Worm (Caenorhabditis elegans) whole organism, L2 larva: ENCODE results near the gene ran-1.

Experiments used
- C34F6.9 ChIP-seq: fragments of 150-350 bp; optimal IDR thresholded peaks from 2 replicates; lab custom pipeline; 2014; ENCODE audit warnings: missing biosample characterization, missing genetic modification characterization
- F13H6.1 ChIP-seq: sonication (generic microtip); optimal IDR thresholded peaks from 2 replicates; lab custom pipeline; 2016; ENCODE audit warnings: missing genetic modification characterization, missing compliant biosample characterization
- R02D3.7 ChIP-seq: fragments of 150-350 bp; optimal IDR thresholded peaks from 2 replicates; lab custom pipeline; 2014; ENCODE audit warnings: missing biosample characterization, missing genetic modification characterization
- Y55F3AM.14 ChIP-seq: fragments of 200-800 bp; sonication (Bioruptor generic); optimal IDR thresholded peaks from 2 replicates; lab custom pipeline; 2018; ENCODE audit warnings: mild to moderate bottlenecking, missing genetic modification characterization, missing compliant biosample characterization
- ZK546.5 ChIP-seq: sonication (generic microtip); optimal IDR thresholded peaks from 2 replicates; lab custom pipeline; 2017; ENCODE audit warnings: missing biosample characterization, missing genetic modification characterization
- aly-2 ChIP-seq: fragments of 150-350 bp; optimal IDR thresholded peaks from 2 replicates; lab custom pipeline; 2014; ENCODE audit warnings: missing biosample characterization, missing genetic modification characterization
- blmp-1 ChIP-seq: sonication (generic microtip); optimal IDR thresholded peaks from 2 replicates; lab custom pipeline; 2017; ENCODE audit warnings: missing genetic modification characterization, mild to moderate bottlenecking, missing compliant biosample characterization, antibody characterized with exemption, moderate library complexity; ENCODE audit not compliant: insufficient read depth
- ceh-16 ChIP-seq: fragments of 150-350 bp; optimal IDR thresholded peaks from 2 replicates; lab custom pipeline; 2014; ENCODE audit warnings: missing biosample characterization, missing genetic modification characterization
- ceh-82 ChIP-seq: fragments of 150-350 bp; optimal IDR thresholded peaks from 2 replicates; lab custom pipeline; 2014; ENCODE audit warnings: missing biosample characterization, missing genetic modification characterization
- crh-2 ChIP-seq: sonication (generic microtip); optimal IDR thresholded peaks from 2 replicates; lab custom pipeline; 2017; ENCODE audit warnings: missing biosample characterization, missing genetic modification characterization
- dmd-4 ChIP-seq: sonication (generic microtip); optimal IDR thresholded peaks from 2 replicates; lab custom pipeline; 2017; ENCODE audit warnings: missing biosample characterization, missing genetic modification characterization
- egl-27 ChIP-seq: sonication (generic microtip); optimal IDR thresholded peaks from 3 replicates; lab custom pipeline; 2017; ENCODE audit warnings: missing biosample characterization, missing genetic modification reagents, missing genetic modification characterization
- elt-1 ChIP-seq: fragments of 150-350 bp; optimal IDR thresholded peaks from 2 replicates; lab custom pipeline; 2014; ENCODE audit warnings: missing biosample characterization, missing genetic modification characterization
- elt-3 ChIP-seq: sonication (generic microtip); optimal IDR thresholded peaks from 2 replicates; lab custom pipeline; 2017; ENCODE audit warnings: missing biosample characterization, missing genetic modification characterization
- fos-1 ChIP-seq: fragments of 150-350 bp; optimal IDR thresholded peaks from 2 replicates; lab custom pipeline; 2014; ENCODE audit warnings: missing biosample characterization, missing genetic modification characterization
- gmeb-1 ChIP-seq: fragments of 150-350 bp; optimal IDR thresholded peaks from 2 replicates; lab custom pipeline; 2014; ENCODE audit warnings: missing biosample characterization, missing genetic modification characterization
- lin-11 ChIP-seq: fragments of 150-350 bp; sonication (generic microtip); optimal IDR thresholded peaks from 2 replicates; lab custom pipeline; 2014; ENCODE audit warnings: missing biosample characterization, missing genetic modification characterization, inconsistent platforms, mixed read lengths
- lin-39 ChIP-seq: fragments of 150-350 bp; optimal IDR thresholded peaks from 2 replicates; lab custom pipeline; 2014; ENCODE audit warnings: missing biosample characterization, missing genetic modification reagents, missing genetic modification characterization
- mab-5 ChIP-seq: fragments of 150-350 bp; optimal IDR thresholded peaks from 2 replicates; lab custom pipeline; 2014; ENCODE audit warnings: missing biosample characterization, missing genetic modification characterization
- mbf-1 ChIP-seq: sonication (generic microtip); optimal IDR thresholded peaks from 2 replicates; lab custom pipeline; 2017; ENCODE audit warnings: missing biosample characterization, missing genetic modification characterization
- mdl-1 ChIP-seq, 2 experiments: fragments of 150-350 bp in 1 of 2; sonication (generic microtip) in 1 of 2; optimal IDR thresholded peaks; 2 replicates each; lab custom pipeline; 2017; ENCODE audit warnings: missing biosample characterization in 2 of 2, missing genetic modification characterization in 2 of 2
- nhr-10 ChIP-seq: sonication (generic microtip); optimal IDR thresholded peaks from 2 replicates; lab custom pipeline; 2017; ENCODE audit warnings: missing biosample characterization, missing genetic modification characterization
- nhr-11 ChIP-seq: fragments of 150-350 bp; optimal IDR thresholded peaks from 2 replicates; lab custom pipeline; 2014; ENCODE audit warnings: missing biosample characterization, missing genetic modification characterization
- nhr-12 ChIP-seq: fragments of 150-350 bp; optimal IDR thresholded peaks from 2 replicates; lab custom pipeline; 2014; ENCODE audit warnings: missing biosample characterization, missing genetic modification characterization
- nhr-129 ChIP-seq: fragments of 150-350 bp; optimal IDR thresholded peaks from 2 replicates; lab custom pipeline; 2014; ENCODE audit warnings: missing biosample characterization, missing genetic modification characterization
- nhr-21 ChIP-seq: fragments of 150-350 bp; optimal IDR thresholded peaks from 2 replicates; lab custom pipeline; 2014; ENCODE audit warnings: missing biosample characterization, missing genetic modification characterization
- nhr-23 ChIP-seq: fragments of 150-350 bp; optimal IDR thresholded peaks from 2 replicates; lab custom pipeline; 2014; ENCODE audit warnings: missing biosample characterization, missing genetic modification reagents, missing genetic modification characterization
- nhr-25 ChIP-seq: fragments of 150-350 bp; sonication (generic microtip); optimal IDR thresholded peaks from 3 replicates; lab custom pipeline; 2014; ENCODE audit warnings: missing biosample characterization, missing genetic modification characterization
- nhr-6 ChIP-seq: fragments of 150-350 bp; optimal IDR thresholded peaks from 2 replicates; lab custom pipeline; 2014; ENCODE audit warnings: missing biosample characterization, missing genetic modification characterization
- nhr-77 ChIP-seq: fragments of 150-350 bp; optimal IDR thresholded peaks from 2 replicates; lab custom pipeline; 2014; ENCODE audit warnings: missing biosample characterization, missing genetic modification characterization
- peb-1 ChIP-seq: fragments of 150-350 bp; optimal IDR thresholded peaks from 2 replicates; lab custom pipeline; 2014; ENCODE audit warnings: missing biosample characterization, missing genetic modification characterization
- sem-4 ChIP-seq: fragments of 150-350 bp; optimal IDR thresholded peaks from 2 replicates; lab custom pipeline; 2014; ENCODE audit warnings: missing biosample characterization, missing genetic modification reagents, missing genetic modification characterization
- skn-1 ChIP-seq: sonication (generic microtip); optimal IDR thresholded peaks from 2 replicates; lab custom pipeline; 2017; ENCODE audit warnings: missing biosample characterization, missing genetic modification characterization
- sma-3 ChIP-seq: sonication (generic microtip); optimal IDR thresholded peaks from 2 replicates; lab custom pipeline; 2016; ENCODE audit warnings: missing genetic modification reagents, missing genetic modification characterization, missing compliant biosample characterization
- sma-9 ChIP-seq, 2 experiments: fragments of 150-350 bp in 1 of 2; sonication (generic microtip) in 1 of 2; optimal IDR thresholded peaks; 2 replicates each; lab custom pipeline; 2014 to 2016; ENCODE audit warnings: missing genetic modification characterization in 2 of 2, mild to moderate bottlenecking in 1 of 2, missing biosample characterization in 1 of 2, missing compliant biosample characterization in 1 of 2, missing genetic modification reagents in 1 of 2, moderate library complexity in 1 of 2
- snpc-4 ChIP-seq: fragments of 150-350 bp; optimal IDR thresholded peaks from 2 replicates; lab custom pipeline; 2014; ENCODE audit warnings: missing biosample characterization, missing genetic modification characterization
- unc-39 ChIP-seq: fragments of 150-350 bp; optimal IDR thresholded peaks from 2 replicates; lab custom pipeline; 2014; ENCODE audit warnings: missing biosample characterization, missing genetic modification characterization
- unc-55 ChIP-seq: fragments of 150-350 bp; sonication (generic microtip); optimal IDR thresholded peaks from 3 replicates; lab custom pipeline; 2014; ENCODE audit warnings: missing biosample characterization, missing genetic modification reagents, missing genetic modification characterization
- unc-62 ChIP-seq: fragments of 150-350 bp; optimal IDR thresholded peaks from 2 replicates; lab custom pipeline; 2014; ENCODE audit warnings: missing biosample characterization, missing genetic modification reagents, missing genetic modification characterization
- zag-1 ChIP-seq: fragments of 150-350 bp; optimal IDR thresholded peaks from 2 replicates; lab custom pipeline; 2014; ENCODE audit warnings: missing biosample characterization, missing genetic modification characterization
- ztf-1 ChIP-seq: fragments of 200-800 bp; sonication (Bioruptor generic); conservative IDR thresholded peaks from 2 replicates; pipeline ENCODE4 v1.3.6; 2022; ENCODE audit warnings: missing genetic modification characterization, missing compliant biosample characterization
- ztf-11 ChIP-seq: sonication (generic microtip); optimal IDR thresholded peaks from 2 replicates; lab custom pipeline; 2017; ENCODE audit warnings: missing biosample characterization, missing genetic modification characterization
- ztf-4 ChIP-seq: fragments of 150-350 bp; optimal IDR thresholded peaks from 2 replicates; lab custom pipeline; 2014; ENCODE audit warnings: missing biosample characterization, missing genetic modification characterization

The ran-1 gene

DNA sequence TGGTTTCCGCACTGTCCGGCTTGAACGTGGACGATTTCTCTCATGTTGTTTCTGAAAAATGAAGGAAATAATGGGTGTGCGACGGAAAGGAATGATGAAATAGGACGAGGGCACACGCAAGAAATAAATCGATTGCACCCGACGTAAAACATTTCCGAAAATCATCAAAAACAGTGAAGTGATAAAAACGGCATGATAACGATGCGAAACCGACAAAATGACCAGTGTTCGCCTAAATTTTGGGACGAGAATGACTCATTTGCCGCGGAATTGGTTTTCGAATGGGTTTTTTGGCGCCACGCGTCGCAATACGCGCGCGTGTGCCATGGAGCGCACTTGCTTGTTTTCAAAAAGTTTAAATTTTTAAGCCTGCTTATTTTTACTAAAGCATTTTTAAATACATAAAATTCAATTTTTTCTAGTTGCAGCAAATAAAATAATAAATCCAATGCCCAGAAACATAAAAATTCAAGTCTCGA is 5.1 kb downstream of the ran-1 start, which contains the start of the genes tbb-1 and rib-2 (continued):
- TF ChIP-seq unc-62 (GFP tag; lab: Kevin White, UChicago) (no peak), nhr-11 (tag; lab: Kevin White, UChicago) (no peak), sma-3 (GFP tag; lab: Kevin White, UChicago) (peak; percentile 90), egl-27 (tag; lab: Kevin White, UChicago) (peak; percentile 17), zag-1 (tag; lab: Kevin White, UChicago) (peak; percentile 34), R02D3.7 (tag; lab: Kevin White, UChicago) (no peak), snpc-4 (tag; lab: Kevin White, UChicago) (peak; percentile 20), mab-5 (tag; lab: Kevin White, UChicago) (no peak), sma-9 (GFP tag; optimal IDR thresholded peaks at IDR 0.05; lab: Kevin White, UChicago) (peak; percentile 65), sma-9 (tag; optimal IDR thresholded peaks at IDR 0.05; lab: Kevin White, UChicago) (no peak), sem-4 (tag; lab: Kevin White, UChicago) (peak; percentile 54), unc-39 (no peak), nhr-10 (no peak), skn-1 (tag; lab: Kevin White, UChicago) (peak; percentile 54), ztf-1 (GFP tag; lab: Robert Waterston, UW) (no peak), elt-3 (no peak), Y55F3AM.14 (GFP tag; lab: Kevin White, UChicago) (no peak), nhr-23 (no peak), nhr-77 (tag; lab: Kevin White, UChicago) (no peak), dmd-4 (tag; lab: Kevin White, UChicago) (no peak), F13H6.1 (peak; percentile 79), gmeb-1 (tag; lab: Kevin White, UChicago) (peak; percentile 82)

DNA sequence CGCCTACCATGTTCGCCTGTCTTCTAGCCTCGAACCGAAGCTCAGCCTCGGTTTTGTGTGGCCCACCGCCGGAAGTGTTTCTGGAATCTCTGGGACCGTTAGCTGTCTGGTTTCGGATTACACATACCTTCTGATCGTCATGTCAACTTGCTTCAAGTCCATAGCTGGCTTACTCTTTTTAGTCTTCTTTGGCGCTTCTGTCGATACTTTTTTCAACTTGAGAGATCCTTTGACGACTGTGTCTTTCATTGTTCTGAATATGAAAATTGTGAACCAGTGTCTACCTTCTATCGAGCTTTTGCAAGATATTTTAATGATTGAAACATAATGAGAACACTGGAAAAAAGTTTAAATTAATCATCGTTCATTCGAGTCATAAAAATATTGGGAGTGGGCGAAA is 7.0 kb downstream of the ran-1 start, which contains the start of gene K01G5.8:
Gene K01G5.8 (minus strand): TSS at position 255 of the 400 bp plus-strand sequence.
- TF ChIP-seq nhr-77 (tag; lab: Kevin White, UChicago) = no peak
- TF ChIP-seq nhr-11 (tag; lab: Kevin White, UChicago) = no peak
- TF ChIP-seq peb-1 (tag; lab: Kevin White, UChicago) = no peak
- no peak for TF ChIP-seq mbf-1 (tag; lab: Kevin White, UChicago)
- no peak for TF ChIP-seq nhr-23
- TF ChIP-seq dmd-4 (tag; lab: Kevin White, UChicago) = no peak
- TF ChIP-seq R02D3.7 (tag; lab: Kevin White, UChicago) = no peak
- no peak for TF ChIP-seq Y55F3AM.14 (GFP tag; lab: Kevin White, UChicago)
- no peak for TF ChIP-seq mab-5 (tag; lab: Kevin White, UChicago)
- TF ChIP-seq sma-9 (GFP tag; optimal IDR thresholded peaks at IDR 0.05; lab: Kevin White, UChicago) = no peak
- TF ChIP-seq sma-9 (tag; optimal IDR thresholded peaks at IDR 0.05; lab: Kevin White, UChicago) = no peak
- no peak for TF ChIP-seq ztf-11 (tag; lab: Kevin White, UChicago)
- TF ChIP-seq zag-1 (tag; lab: Kevin White, UChicago) = no peak

- TF ChIP-seq ZK546.5 (tag; lab: Kevin White, UChicago) = no peak
- no peak for TF ChIP-seq lin-11
- TF ChIP-seq nhr-11 (tag; lab: Kevin White, UChicago) = no peak
- no peak for TF ChIP-seq ztf-1 (GFP tag; lab: Robert Waterston, UW)
- no peak for TF ChIP-seq nhr-21 (tag; lab: Kevin White, UChicago)
- no peak for TF ChIP-seq sma-3 (GFP tag; lab: Kevin White, UChicago)
- peak; percentile 38 for TF ChIP-seq nhr-129 (tag; lab: Kevin White, UChicago)
- peak; percentile 86 for TF ChIP-seq crh-2 (tag; lab: Kevin White, UChicago)
- no peak for TF ChIP-seq skn-1 (tag; lab: Kevin White, UChicago)
- no peak for TF ChIP-seq sem-4 (tag; lab: Kevin White, UChicago)
- no peak for TF ChIP-seq nhr-77 (tag; lab: Kevin White, UChicago)
- TF ChIP-seq snpc-4 (tag; lab: Kevin White, UChicago) = no peak
- no peak for TF ChIP-seq R02D3.7 (tag; lab: Kevin White, UChicago)
- no peak for TF ChIP-seq unc-62 (GFP tag; lab: Kevin White, UChicago)
- no peak for TF ChIP-seq peb-1 (tag; lab: Kevin White, UChicago)
- TF ChIP-seq unc-55 = peak; percentile 64
- no peak for TF ChIP-seq nhr-23
- TF ChIP-seq nhr-6 = no peak
- TF ChIP-seq blmp-1 (tag; lab: Kevin White, UChicago) = no peak
- TF ChIP-seq elt-1 (tag; lab: Kevin White, UChicago) = no peak
- TF ChIP-seq egl-27 (tag; lab: Kevin White, UChicago) = peak; percentile 3
- TF ChIP-seq mbf-1 (tag; lab: Kevin White, UChicago) = no peak
- peak; percentile 82 for TF ChIP-seq C34F6.9
- TF ChIP-seq ztf-11 (tag; lab: Kevin White, UChicago) = no peak
- TF ChIP-seq ceh-82 = no peak
- no peak for TF ChIP-seq elt-3
- no peak for TF ChIP-seq nhr-10
- TF ChIP-seq nhr-12 (tag; lab: Kevin White, UChicago) = no peak
- peak; percentile 25 for TF ChIP-seq fos-1 (tag; lab: Kevin White, UChicago)
- no peak for TF ChIP-seq zag-1 (tag; lab: Kevin White, UChicago)
- TF ChIP-seq mab-5 (tag; lab: Kevin White, UChicago) = no peak
- TF ChIP-seq ceh-16 (tag; lab: Kevin White, UChicago) = no peak
- TF ChIP-seq aly-2 = no peak
- no peak for TF ChIP-seq lin-39
- peak; percentile 8 for TF ChIP-seq Y55F3AM.14 (GFP tag; lab: Kevin White, UChicago)
- TF ChIP-seq nhr-25 (tag; lab: Kevin White, UChicago) = peak; percentile 6
- TF ChIP-seq gmeb-1 (tag; lab: Kevin White, UChicago) = no peak
- TF ChIP-seq sma-9 (GFP tag; optimal IDR thresholded peaks at IDR 0.05; lab: Kevin White, UChicago) = peak; percentile 20
- no peak for TF ChIP-seq sma-9 (tag; optimal IDR thresholded peaks at IDR 0.05; lab: Kevin White, UChicago)
- TF ChIP-seq unc-39 = no peak
- TF ChIP-seq ztf-4 = no peak
- TF ChIP-seq mdl-1 (tag; optimal IDR thresholded peaks at IDR 0.05; lab: Kevin White, UChicago) = peak in 1 of 2 experiments; percentile 0
These were observed 7.6 kb downstream of the ran-1 start for ce11 chrIII:10739902-10740301.
